Worm (Caenorhabditis elegans) whole organism, L4 larva: ENCODE results near the gene heri-1.

Experiments
- ama-1 ChIP-seq: fragments of 150-350 bp; optimal IDR thresholded peaks from 2 replicates; lab custom pipeline; 2014; ENCODE audit warnings: inconsistent platforms, mixed read lengths
- ces-1 ChIP-seq: fragments of 150-350 bp; sonication (generic microtip); optimal IDR thresholded peaks from 4 replicates; lab custom pipeline; 2014; ENCODE audit warnings: missing biosample characterization, missing genetic modification reagents, missing genetic modification characterization
- fos-1 ChIP-seq: fragments of 150-350 bp; optimal IDR thresholded peaks from 2 replicates; lab custom pipeline; 2014; ENCODE audit warnings: missing biosample characterization, missing genetic modification characterization
- nhr-25 ChIP-seq: sonication (generic microtip); optimal IDR thresholded peaks from 2 replicates; lab custom pipeline; 2017; ENCODE audit warnings: missing genetic modification characterization, mild to moderate bottlenecking, missing compliant biosample characterization, antibody characterized with exemption, moderate library complexity, borderline replicate concordance; ENCODE audit not compliant: insufficient read depth
- pha-4 ChIP-seq, 2 experiments: fragments of 150-350 bp in 1 of 2; fragments of 200-800 bp in 1 of 2; sonication (Bioruptor generic) in 1 of 2; IDR thresholded peaks in 1 of 2; optimal IDR thresholded peaks in 1 of 2; 2 replicates each; pipeline versions ENCODE4 v1.3.6 to Lab custom; 2014 to 2022; ENCODE audit warnings: missing genetic modification characterization in 2 of 2, missing genetic modification reagents in 2 of 2, missing biosample characterization in 1 of 2, missing compliant biosample characterization in 1 of 2
- unc-39 ChIP-seq: sonication (generic microtip); optimal IDR thresholded peaks from 2 replicates; lab custom pipeline; 2017; ENCODE audit warnings: missing biosample characterization, missing genetic modification characterization
- ztf-11 ChIP-seq: fragments of 150-350 bp; optimal IDR thresholded peaks from 2 replicates; lab custom pipeline; 2014; ENCODE audit warnings: missing biosample characterization, missing genetic modification characterization
- ztf-7 ChIP-seq: fragments of 150-350 bp; optimal IDR thresholded peaks from 2 replicates; lab custom pipeline; 2014; ENCODE audit warnings: missing biosample characterization, missing genetic modification characterization

- TF ChIP-seq ama-1 (lab: Kevin White, UChicago) (no peak), pha-4 (GFP tag; IDR thresholded peaks at IDR 0.05; lab: Robert Waterston, UW) (no peak), pha-4 (tag; optimal IDR thresholded peaks at IDR 0.05; lab: Kevin White, UChicago) (no peak), fos-1 (no peak), unc-39 (tag; lab: Kevin White, UChicago) (no peak), ztf-11 (tag; lab: Kevin White, UChicago) (no peak), ztf-7 (tag; lab: Kevin White, UChicago) (no peak), ces-1 (GFP tag; lab: Kevin White, UChicago) (no peak), nhr-25 (no peak)
Observed at ce11 chrII:6113842-6114441, 948 bp upstream of the heri-1 start.
